Fruit fly (Drosophila melanogaster) whole organism, embryonic: ENCODE measurements around the gene upSET.

Source experiments
- Adf1 ChIP-seq: fragments of 200-800 bp; sonication (Bioruptor generic); IDR thresholded peaks from 2 replicates; pipeline ENCODE4 v1.3.6; 2022; ENCODE audit warnings: missing biosample characterization, missing genetic modification characterization
- Atf6 ChIP-seq: fragments of 200-800 bp; sonication (Bioruptor generic); IDR thresholded peaks from 2 replicates; pipeline ENCODE4 v1.3.6; 2022; ENCODE audit warnings: missing biosample characterization, missing genetic modification characterization
- BtbVII ChIP-seq: fragments of 200-800 bp; sonication (Bioruptor generic); optimal IDR thresholded peaks from 3 replicates; lab custom pipeline; 2017; ENCODE audit warnings: missing biosample characterization, mild to moderate bottlenecking, missing genetic modification characterization
- CG10462 ChIP-seq: fragments of 200-800 bp; sonication (Bioruptor generic); optimal IDR thresholded peaks from 2 replicates; lab custom pipeline; 2016; ENCODE audit warnings: missing biosample characterization, missing genetic modification characterization
- CG10543 ChIP-seq: fragments of 200-800 bp; sonication (Bioruptor generic); optimal IDR thresholded peaks from 3 replicates; lab custom pipeline; 2017; ENCODE audit warnings: missing biosample characterization, mild to moderate bottlenecking, missing genetic modification characterization, moderate library complexity
- CG10959 ChIP-seq: fragments of 200-800 bp; sonication (Bioruptor generic); IDR thresholded peaks from 2 replicates; pipeline ENCODE4 v1.3.6; 2022; ENCODE audit warnings: missing biosample characterization, missing genetic modification characterization
- CG12299 ChIP-seq: fragments of 200-800 bp; sonication (Bioruptor generic); optimal IDR thresholded peaks from 2 replicates; lab custom pipeline; 2018; ENCODE audit warnings: missing biosample characterization, mild to moderate bottlenecking, missing genetic modification characterization
- CG12744 ChIP-seq: fragments of 200-800 bp; sonication (Bioruptor generic); optimal IDR thresholded peaks from 2 replicates; lab custom pipeline; 2016; ENCODE audit warnings: missing biosample characterization, missing genetic modification characterization
- CG15011 ChIP-seq: fragments of 200-800 bp; sonication (Bioruptor generic); optimal IDR thresholded peaks from 3 replicates; lab custom pipeline; 2018; ENCODE audit warnings: missing biosample characterization, mild to moderate bottlenecking, missing genetic modification characterization
- CG17359 ChIP-seq: fragments of 200-800 bp; sonication (Bioruptor generic); optimal IDR thresholded peaks from 3 replicates; lab custom pipeline; 2018; ENCODE audit warnings: missing biosample characterization, mild to moderate bottlenecking, missing genetic modification characterization, moderate library complexity
- CG18599 ChIP-seq: fragments of 200-800 bp; sonication (Bioruptor generic); optimal IDR thresholded peaks from 3 replicates; lab custom pipeline; 2017; ENCODE audit warnings: missing biosample characterization, missing genetic modification characterization, mild to moderate bottlenecking, moderate library complexity, missing genetic modification reagents
- CG31365 ChIP-seq: fragments of 200-800 bp; sonication (Bioruptor generic); optimal IDR thresholded peaks from 2 replicates; lab custom pipeline; 2018; ENCODE audit warnings: missing biosample characterization, mild to moderate bottlenecking, missing genetic modification characterization
- CG3163 ChIP-seq: fragments of 200-800 bp; sonication (Bioruptor generic); optimal IDR thresholded peaks from 3 replicates; lab custom pipeline; 2016; ENCODE audit warnings: missing biosample characterization, missing genetic modification characterization
- CG4730 ChIP-seq: fragments of 200-800 bp; sonication (Bioruptor generic); IDR thresholded peaks from 2 replicates; pipeline ENCODE4 v1.3.6; 2022; ENCODE audit warnings: missing biosample characterization, missing genetic modification characterization
- CG7987 ChIP-seq: fragments of 200-800 bp; sonication (Bioruptor generic); optimal IDR thresholded peaks from 2 replicates; lab custom pipeline; 2018; ENCODE audit warnings: missing biosample characterization, mild to moderate bottlenecking, missing genetic modification characterization, moderate library complexity
- CG8089 ChIP-seq: fragments of 200-800 bp; sonication (Bioruptor generic); optimal IDR thresholded peaks from 3 replicates; lab custom pipeline; 2016; ENCODE audit warnings: missing biosample characterization, missing genetic modification characterization
- Dfd ChIP-seq, 2 experiments: fragments of >200 bp; optimal IDR thresholded peaks; 2 replicates each; lab custom pipeline; 2017; ENCODE audit warnings: missing biosample characterization in 2 of 2, missing genetic modification characterization in 2 of 2
- Dref ChIP-seq: fragments of 200-800 bp; sonication (Bioruptor generic); IDR thresholded peaks from 2 replicates; pipeline ENCODE4 v1.3.6; 2022; ENCODE audit warnings: missing biosample characterization, missing genetic modification characterization
- Fer3 ChIP-seq: fragments of 200-800 bp; sonication (Bioruptor generic); optimal IDR thresholded peaks from 2 replicates; lab custom pipeline; 2018; ENCODE audit warnings: missing biosample characterization, mild to moderate bottlenecking, missing genetic modification characterization, moderate library complexity
- Gug ChIP-seq: fragments of 200-800 bp; sonication (Bioruptor generic); IDR thresholded peaks from 4 replicates; pipeline ENCODE4 v1.3.6; 2022; ENCODE audit warnings: missing biosample characterization, missing genetic modification characterization
- Hr39 ChIP-seq: fragments of >200 bp; optimal IDR thresholded peaks from 2 replicates; lab custom pipeline; 2017
- Max ChIP-seq: fragments of 200-800 bp; sonication (Bioruptor generic); optimal IDR thresholded peaks from 2 replicates; lab custom pipeline; 2016; ENCODE audit warnings: missing biosample characterization, mild to moderate bottlenecking, missing genetic modification characterization
- NC2α ChIP-seq: fragments of 200-800 bp; sonication (Bioruptor generic); optimal IDR thresholded peaks from 2 replicates; lab custom pipeline; 2016; ENCODE audit warnings: missing biosample characterization, missing genetic modification characterization
- NK7.1 ChIP-seq: fragments of 200-800 bp; sonication (Bioruptor generic); optimal IDR thresholded peaks from 3 replicates; lab custom pipeline; 2016; ENCODE audit warnings: missing biosample characterization, missing genetic modification characterization
- Rfx ChIP-seq: fragments of 200-800 bp; sonication (Bioruptor generic); IDR thresholded peaks from 2 replicates; pipeline ENCODE4 v1.3.6; 2022; ENCODE audit warnings: missing biosample characterization, missing genetic modification characterization
- Scr ChIP-seq: fragments of 200-800 bp; sonication (Bioruptor generic); IDR thresholded peaks from 2 replicates; pipeline ENCODE4 v1.3.6; 2022; ENCODE audit warnings: missing biosample characterization, missing genetic modification characterization; ENCODE audit not compliant: partially characterized antibody
- Spps ChIP-seq: fragments of 200-800 bp; sonication (Bioruptor generic); optimal IDR thresholded peaks from 2 replicates; lab custom pipeline; 2018; ENCODE audit warnings: missing biosample characterization, mild to moderate bottlenecking, missing genetic modification characterization
- Sry-β ChIP-seq: fragments of 200-800 bp; sonication (Bioruptor generic); optimal IDR thresholded peaks from 2 replicates; lab custom pipeline; 2018; ENCODE audit warnings: missing biosample characterization, mild to moderate bottlenecking, missing genetic modification characterization, moderate library complexity
- Taf1 ChIP-seq: fragments of 200-800 bp; sonication (Bioruptor generic); IDR thresholded peaks from 2 replicates; pipeline ENCODE4 v1.3.6; 2022; ENCODE audit warnings: missing biosample characterization, missing genetic modification characterization
- cad ChIP-seq: fragments of >200 bp; optimal IDR thresholded peaks from 2 replicates; lab custom pipeline; 2017; ENCODE audit warnings: missing biosample characterization, missing genetic modification characterization
- caup ChIP-seq: fragments of 200-800 bp; sonication (Bioruptor generic); optimal IDR thresholded peaks from 3 replicates; lab custom pipeline; 2017; ENCODE audit warnings: missing biosample characterization, mild to moderate bottlenecking, missing genetic modification characterization, moderate library complexity; ENCODE audit not compliant: severe bottlenecking
- emc ChIP-seq: fragments of 200-800 bp; sonication (Bioruptor generic); optimal IDR thresholded peaks from 2 replicates; lab custom pipeline; 2016; ENCODE audit warnings: missing biosample characterization, missing genetic modification characterization
- en ChIP-seq: fragments of 200-800 bp; sonication (Bioruptor generic); optimal IDR thresholded peaks from 2 replicates; lab custom pipeline; 2016; ENCODE audit warnings: missing biosample characterization, missing genetic modification characterization
- eyg ChIP-seq: fragments of 200-800 bp; sonication (Bioruptor generic); optimal IDR thresholded peaks from 3 replicates; lab custom pipeline; 2016; ENCODE audit warnings: missing biosample characterization, missing genetic modification characterization
- fu2 ChIP-seq: fragments of 200-800 bp; sonication (Bioruptor generic); optimal IDR thresholded peaks from 2 replicates; lab custom pipeline; 2016; ENCODE audit warnings: missing biosample characterization, missing genetic modification characterization
- gt ChIP-seq: fragments of 200-800 bp; sonication (Bioruptor generic); IDR thresholded peaks from 2 replicates; pipeline ENCODE4 v1.3.6; 2022; ENCODE audit warnings: missing biosample characterization, missing genetic modification characterization
- ham ChIP-seq: fragments of 200-800 bp; sonication (Bioruptor generic); IDR thresholded peaks from 2 replicates; pipeline ENCODE4 v1.3.6; 2022; ENCODE audit warnings: missing biosample characterization, missing genetic modification characterization
- hb ChIP-seq: fragments of 200-800 bp; sonication (Bioruptor generic); IDR thresholded peaks from 3 replicates; pipeline ENCODE4 v1.3.6; 2022; ENCODE audit warnings: missing biosample characterization, missing genetic modification characterization; ENCODE audit not compliant: partially characterized antibody
- jumu ChIP-seq: fragments of 200-800 bp; sonication (Bioruptor generic); optimal IDR thresholded peaks from 3 replicates; lab custom pipeline; 2016; ENCODE audit warnings: missing biosample characterization, missing genetic modification characterization
- ken ChIP-seq: fragments of 200-800 bp; sonication (Bioruptor generic); IDR thresholded peaks from 3 replicates; pipeline ENCODE4 v1.3.6; 2022; ENCODE audit warnings: missing biosample characterization, missing genetic modification characterization
- klu ChIP-seq: fragments of 200-800 bp; sonication (Bioruptor generic); IDR thresholded peaks from 2 replicates; pipeline ENCODE4 v1.3.6; 2022; ENCODE audit warnings: missing biosample characterization, missing genetic modification characterization
- mirr ChIP-seq: fragments of 200-800 bp; sonication (Bioruptor generic); optimal IDR thresholded peaks from 3 replicates; lab custom pipeline; 2018; ENCODE audit warnings: missing biosample characterization, mild to moderate bottlenecking, missing genetic modification characterization
- odd ChIP-seq: fragments of 200-800 bp; sonication (Bioruptor generic); optimal IDR thresholded peaks from 2 replicates; lab custom pipeline; 2017; ENCODE audit warnings: missing biosample characterization, mild to moderate bottlenecking, missing genetic modification characterization
- onecut ChIP-seq: fragments of 200-800 bp; sonication (Bioruptor generic); IDR thresholded peaks from 2 replicates; pipeline ENCODE4 v1.3.6; 2022; ENCODE audit warnings: missing biosample characterization, missing genetic modification characterization
- ro ChIP-seq: fragments of 200-800 bp; sonication (Bioruptor generic); IDR thresholded peaks from 2 replicates; pipeline ENCODE4 v1.3.6; 2022; ENCODE audit warnings: missing biosample characterization, missing genetic modification characterization
- row ChIP-seq: fragments of 200-800 bp; sonication (Bioruptor generic); IDR thresholded peaks from 3 replicates; pipeline ENCODE4 v1.3.6; 2022; ENCODE audit warnings: missing biosample characterization, missing genetic modification characterization
- seq ChIP-seq: fragments of 200-800 bp; sonication (Bioruptor generic); IDR thresholded peaks from 2 replicates; pipeline ENCODE4 v1.3.6; 2022; ENCODE audit warnings: missing biosample characterization, missing genetic modification characterization
- slp2 ChIP-seq: fragments of 200-800 bp; sonication (Bioruptor generic); optimal IDR thresholded peaks from 2 replicates; lab custom pipeline; 2016; ENCODE audit warnings: missing biosample characterization, missing genetic modification characterization
- so ChIP-seq: fragments of 200-800 bp; sonication (Bioruptor generic); IDR thresholded peaks from 3 replicates; pipeline ENCODE4 v1.3.6; 2022; ENCODE audit warnings: missing biosample characterization, missing genetic modification characterization
- sob ChIP-seq: fragments of 200-800 bp; sonication (Bioruptor generic); IDR thresholded peaks from 2 replicates; pipeline ENCODE4 v1.3.6; 2022; ENCODE audit warnings: missing biosample characterization, missing genetic modification characterization
- tna ChIP-seq: fragments of 200-800 bp; sonication (Bioruptor generic); IDR thresholded peaks from 2 replicates; pipeline ENCODE4 v1.3.6; 2022; ENCODE audit warnings: missing biosample characterization, missing genetic modification characterization; ENCODE audit not compliant: partially characterized antibody
- zfh1 ChIP-seq: fragments of 200-800 bp; sonication (Bioruptor generic); IDR thresholded peaks from 3 replicates; pipeline ENCODE4 v1.3.6; 2022; ENCODE audit warnings: missing biosample characterization, missing genetic modification characterization

Gene upSET

dm6 chr3L:14002524-14003135, 703 bp downstream of the upSET start (continued):
- TF ChIP-seq CG8089 (GFP tag; lab: Kevin White, UChicago) (no peak), emc (GFP tag; lab: Kevin White, UChicago) (no peak), BtbVII (GFP tag; lab: Kevin White, UChicago) (no peak), mirr (GFP tag; lab: Kevin White, UChicago) (peak; percentile 37), CG7987 (GFP tag; lab: Kevin White, UChicago) (no peak), CG31365 (tag; lab: Kevin White, UChicago) (no peak), Hr39 (lab: Kevin White, UChicago) (no peak), odd (GFP tag; lab: Kevin White, UChicago) (no peak), Gug (no peak), caup (GFP tag; lab: Kevin White, UChicago) (no peak), ken (GFP tag; lab: Robert Waterston, UW) (no peak), Fer3 (tag; lab: Kevin White, UChicago) (no peak), Max (no peak), seq (no peak), row (GFP tag; lab: Robert Waterston, UW) (peak; percentile 16; the same call in 1 of the 3 replicates), Taf1 (no peak), jumu (GFP tag; lab: Kevin White, UChicago) (no peak), Dref (GFP tag; lab: Robert Waterston, UW) (0 out of 2 replicates have a peak, but pooled peaks have one; percentile 1), tna (GFP tag; lab: Robert Waterston, UW) (no peak), CG4730 (no peak), eyg (no peak), NK7.1 (GFP tag; lab: Kevin White, UChicago) (no peak), Adf1 (GFP tag; lab: Robert Waterston, UW) (no peak), gt (no peak), Atf6 (GFP tag; lab: Robert Waterston, UW) (no peak), Scr (GFP tag; lab: Robert Waterston, UW) (peak; percentile 19; the same call in 1 of the 2 replicates), slp2 (GFP tag; lab: Kevin White, UChicago) (no peak), zfh1 (no peak), CG10543 (GFP tag; lab: Kevin White, UChicago) (peak; percentile 66), CG17359 (no peak), ham (GFP tag; lab: Robert Waterston, UW) (no peak), fu2 (GFP tag; lab: Kevin White, UChicago) (no peak), ro (no peak), sob (no peak; the same call in 1 of the 2 replicates), klu (GFP tag; lab: Robert Waterston, UW) (no peak), hb (GFP tag; lab: Robert Waterston, UW) (no peak), CG12744 (GFP tag; lab: Kevin White, UChicago) (no peak), CG10462 (GFP tag; lab: Kevin White, UChicago) (no peak), so (GFP tag; lab: Robert Waterston, UW) (no peak), CG12299 (tag; lab: Kevin White, UChicago) (no peak), Spps (tag; lab: Kevin White, UChicago) (no peak), Sry-β (no peak), cad (no peak), Dfd (GFP tag; optimal IDR thresholded peaks at IDR 0.05; lab: Kevin White, UChicago) (no peak), CG15011 (no peak), en (GFP tag; lab: Kevin White, UChicago) (no peak), NC2α (GFP tag; lab: Kevin White, UChicago) (no peak), CG3163 (GFP tag; lab: Kevin White, UChicago) (no peak), onecut (GFP tag; lab: Robert Waterston, UW) (peak; percentile 38; the same call in 1 of the 2 replicates), Rfx (GFP tag; lab: Robert Waterston, UW) (0 out of 2 replicates have a peak, but pooled peaks have one; percentile 16), CG18599 (GFP tag; lab: Kevin White, UChicago) (peak; percentile 35), CG10959 (GFP tag; lab: Robert Waterston, UW) (no peak)
